Fruit fly (Drosophila melanogaster): ENCODE data around the gene CG6230.

dm6 chr2L:11085129-11085528 lies 35.0 kb downstream of the CG6230 start, which contains the start of gene AstCC:
- TF ChIP-seq Smox (GFP tag; optimal IDR thresholded peaks at IDR 0.05) (no peak), Hr4 (GFP tag; optimal IDR thresholded peaks at IDR 0.05) (no peak)

Measured in whole organism, prepupa.